Worm (Caenorhabditis elegans): Measurements from ENCODE around the gene swsn-3.

The swsn-3 gene

DNA sequence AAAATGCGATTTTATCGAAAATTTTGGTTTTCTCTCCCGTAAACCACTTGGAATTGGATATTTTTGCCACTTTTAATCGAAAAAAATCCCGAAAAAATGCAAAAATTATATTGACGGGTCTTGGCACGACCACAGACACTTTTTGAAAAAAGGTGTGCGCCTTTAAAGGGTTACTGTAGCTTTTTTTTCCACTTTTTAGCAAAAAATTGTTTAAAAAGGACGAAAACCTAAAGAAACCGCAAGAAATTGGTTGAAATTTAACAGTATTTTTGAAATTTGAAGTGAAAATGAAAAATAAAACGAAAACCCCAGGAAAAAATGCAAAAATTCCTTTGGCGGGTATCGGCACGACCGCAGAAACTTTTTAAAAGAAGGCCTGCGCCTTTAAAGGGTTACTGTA lies 13.4 kb upstream of the swsn-3 start:
- TF ChIP-seq unc-39 (tag; optimal IDR thresholded peaks at IDR 0.05) (no peak), sma-3 (GFP tag; optimal IDR thresholded peaks at IDR 0.05) (no peak)

DNA sequence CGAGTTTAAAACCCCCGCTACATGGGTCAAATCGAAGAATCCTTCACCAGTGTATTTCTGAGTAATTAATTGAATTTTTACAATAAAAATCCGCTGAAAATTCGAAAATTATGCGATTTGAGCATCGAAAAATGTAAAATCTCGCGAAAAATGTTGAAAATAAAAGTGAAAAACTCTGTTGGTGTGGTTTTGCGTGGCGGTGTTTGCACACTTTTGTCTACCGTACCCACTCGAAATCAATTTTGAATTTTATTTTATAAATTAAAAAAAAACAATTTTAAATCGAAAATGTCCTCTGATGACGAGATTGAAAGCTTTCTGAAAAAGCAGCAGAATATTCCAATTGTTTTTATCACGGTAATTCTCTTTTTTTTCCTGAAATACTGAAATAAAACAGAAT lies 12.3 kb upstream of the swsn-3 start, which contains the start of gene Y71H2AM.6:
TSS of gene Y71H2AM.6 (plus strand) at position 264 of the 400 bp plus-strand sequence.
- TF ChIP-seq lin-13 (GFP tag; optimal IDR thresholded peaks at IDR 0.05) (peak; percentile 63), skn-1 (tag; optimal IDR thresholded peaks at IDR 0.05) (no peak), nhr-23 (tag; optimal IDR thresholded peaks at IDR 0.05) (no peak), dmd-4 (tag; optimal IDR thresholded peaks at IDR 0.05) (no peak), C34F6.9 (tag; optimal IDR thresholded peaks at IDR 0.05) (peak; percentile 61), crh-2 (tag; optimal IDR thresholded peaks at IDR 0.05) (peak; percentile 25), nhr-25 (tag; optimal IDR thresholded peaks at IDR 0.05) (peak; percentile 38), zag-1 (tag; optimal IDR thresholded peaks at IDR 0.05) (no peak), sma-3 (GFP tag; optimal IDR thresholded peaks at IDR 0.05) (peak; percentile 20), lin-39 (tag; optimal IDR thresholded peaks at IDR 0.05) (no peak), elt-3 (tag; optimal IDR thresholded peaks at IDR 0.05) (no peak), nhr-21 (tag; optimal IDR thresholded peaks at IDR 0.05) (no peak), unc-55 (GFP tag; optimal IDR thresholded peaks at IDR 0.05) (peak; percentile 69), lsy-2 (tag; optimal IDR thresholded peaks at IDR 0.05) (peak; percentile 97 to 99), nhr-10 (tag; optimal IDR thresholded peaks at IDR 0.05) (no peak), fos-1 (tag; optimal IDR thresholded peaks at IDR 0.05) (peak; percentile 8), blmp-1 (tag; optimal IDR thresholded peaks at IDR 0.05; ENCODE audit: insufficient read depth) (peak; percentile 71), nhr-6 (tag; optimal IDR thresholded peaks at IDR 0.05) (no peak), gmeb-1 (tag; optimal IDR thresholded peaks at IDR 0.05) (peak; percentile 52), nhr-129 (tag; optimal IDR thresholded peaks at IDR 0.05) (no peak), mdl-1 (tag; optimal IDR thresholded peaks at IDR 0.05) (no peak), ceh-82 (tag; optimal IDR thresholded peaks at IDR 0.05) (no peak), ztf-11 (tag; optimal IDR thresholded peaks at IDR 0.05) (no peak), ceh-16 (tag; optimal IDR thresholded peaks at IDR 0.05) (no peak)

ce11 chrIII:2780283-2780682 lies 11.8 kb upstream of the swsn-3 start:
- TF ChIP-seq nhr-23 (tag; optimal IDR thresholded peaks at IDR 0.05) (no peak), unc-55 (GFP tag; optimal IDR thresholded peaks at IDR 0.05) (peak; percentile 30), crh-2 (tag; optimal IDR thresholded peaks at IDR 0.05) (peak; percentile 40), fos-1 (tag; optimal IDR thresholded peaks at IDR 0.05) (no peak), zag-1 (tag; optimal IDR thresholded peaks at IDR 0.05) (no peak), nhr-10 (tag; optimal IDR thresholded peaks at IDR 0.05) (no peak), gmeb-1 (tag; optimal IDR thresholded peaks at IDR 0.05) (no peak), lin-39 (tag; optimal IDR thresholded peaks at IDR 0.05) (no peak), mdl-1 (tag; optimal IDR thresholded peaks at IDR 0.05) (peak in 1 of 2 experiments; percentile 19), C34F6.9 (tag; optimal IDR thresholded peaks at IDR 0.05) (peak; percentile 14), ZK546.5 (tag; optimal IDR thresholded peaks at IDR 0.05) (no peak)

- TF ChIP-seq ama-1 (optimal IDR thresholded peaks at IDR 0.05): no peak
- TF ChIP-seq lin-39 (tag; optimal IDR thresholded peaks at IDR 0.05): no peak
Observed at ce11 chrIII:2778655-2779054, 10.2 kb upstream of the swsn-3 start, which contains the start of gene laf-1. laf-1 (minus strand) TSS chrIII:2779053.

- TF ChIP-seq nhr-237 (tag; optimal IDR thresholded peaks at IDR 0.05) (no peak), elt-1 (tag; optimal IDR thresholded peaks at IDR 0.05) (no peak), nhr-129 (tag; optimal IDR thresholded peaks at IDR 0.05) (no peak), lin-13 (GFP tag; optimal IDR thresholded peaks at IDR 0.05) (no peak)
Observed at ce11 chrIII:2770752-2771151, 2.3 kb upstream of the swsn-3 start.

DNA sequence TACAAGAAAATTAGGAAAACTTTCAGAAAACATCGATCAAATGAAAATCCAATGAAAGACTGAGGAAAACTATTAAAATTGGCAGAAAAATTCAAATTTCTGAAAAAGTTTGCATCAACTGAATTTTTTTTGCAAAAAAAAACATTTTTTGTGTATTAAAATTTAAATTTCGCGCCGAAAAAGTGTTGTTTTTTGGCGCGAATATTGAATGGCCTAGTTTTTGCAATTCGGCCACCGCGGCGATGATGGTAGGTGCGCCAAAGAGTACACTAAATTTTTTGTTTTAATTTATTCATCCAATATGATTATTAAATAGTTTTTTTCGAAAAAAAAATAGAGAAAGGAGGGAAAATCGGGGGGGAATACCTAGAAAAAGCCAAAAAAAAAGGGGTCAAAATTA lies 599 bp upstream of the swsn-3 start:
- TF ChIP-seq sma-9 (GFP tag; optimal IDR thresholded peaks at IDR 0.05): no peak
- TF ChIP-seq sma-9 (tag; optimal IDR thresholded peaks at IDR 0.05): no peak
- no peak for TF ChIP-seq elt-3 (tag; optimal IDR thresholded peaks at IDR 0.05)
- no peak for TF ChIP-seq nhr-6 (tag; optimal IDR thresholded peaks at IDR 0.05)
- no peak for TF ChIP-seq Y55F3AM.14 (GFP tag; optimal IDR thresholded peaks at IDR 0.05)
- no peak for TF ChIP-seq lsy-2 (tag; optimal IDR thresholded peaks at IDR 0.05)
- no peak for TF ChIP-seq mbf-1 (tag; optimal IDR thresholded peaks at IDR 0.05)
- no peak for TF ChIP-seq zag-1 (tag; optimal IDR thresholded peaks at IDR 0.05)
- no peak for TF ChIP-seq unc-62 (GFP tag; optimal IDR thresholded peaks at IDR 0.05)
- no peak for TF ChIP-seq gmeb-1 (tag; optimal IDR thresholded peaks at IDR 0.05)
- no peak for TF ChIP-seq C34F6.9 (tag; optimal IDR thresholded peaks at IDR 0.05)
- no peak for TF ChIP-seq nhr-23 (tag; optimal IDR thresholded peaks at IDR 0.05)
- TF ChIP-seq lin-13 (GFP tag; optimal IDR thresholded peaks at IDR 0.05): no peak
